Fruit fly (Drosophila melanogaster) whole organism, embryonic: ENCODE results near the gene CG44838.

Experiments used
- CG10147 ChIP-seq: fragments of 200-800 bp; sonication (Bioruptor generic); optimal IDR thresholded peaks from 2 replicates; lab custom pipeline; 2019; ENCODE audit warnings: missing biosample characterization, mild to moderate bottlenecking, missing genetic modification characterization, moderate library complexity
- CG1233 ChIP-seq: fragments of 200-800 bp; sonication (Bioruptor generic); optimal IDR thresholded peaks from 4 replicates; lab custom pipeline; 2018; ENCODE audit warnings: missing biosample characterization, mild to moderate bottlenecking, missing genetic modification characterization
- CG12769 ChIP-seq: fragments of 200-800 bp; sonication (Bioruptor generic); optimal IDR thresholded peaks from 2 replicates; lab custom pipeline; 2019; ENCODE audit warnings: missing biosample characterization, mild to moderate bottlenecking, missing genetic modification characterization, moderate library complexity
- CG13287 ChIP-seq: fragments of 200-800 bp; sonication (Bioruptor generic); IDR thresholded peaks from 2 replicates; pipeline ENCODE4 v1.3.6; 2022; ENCODE audit warnings: missing biosample characterization, missing genetic modification characterization; ENCODE audit not compliant: partially characterized antibody
- CG13296 ChIP-seq: fragments of 200-800 bp; sonication (Bioruptor generic); optimal IDR thresholded peaks from 3 replicates; lab custom pipeline; 2018; ENCODE audit warnings: missing biosample characterization, mild to moderate bottlenecking, missing genetic modification characterization
- CG14710 ChIP-seq: fragments of 200-800 bp; sonication (Bioruptor generic); optimal IDR thresholded peaks from 3 replicates; lab custom pipeline; 2019; ENCODE audit warnings: missing biosample characterization, mild to moderate bottlenecking, missing genetic modification characterization, moderate library complexity
- CG14860 ChIP-seq: fragments of 200-800 bp; sonication (Bioruptor generic); IDR thresholded peaks from 3 replicates; pipeline ENCODE4 v1.3.6; 2022; ENCODE audit warnings: missing biosample characterization, missing genetic modification characterization; ENCODE audit not compliant: partially characterized antibody
- CG15269 ChIP-seq: fragments of 200-800 bp; sonication (Bioruptor generic); optimal IDR thresholded peaks from 2 replicates; lab custom pipeline; 2018; ENCODE audit warnings: missing biosample characterization, mild to moderate bottlenecking, missing genetic modification characterization, moderate library complexity
- CG15601 ChIP-seq: fragments of 200-800 bp; sonication (Bioruptor generic); optimal IDR thresholded peaks from 3 replicates; lab custom pipeline; 2019; ENCODE audit warnings: missing biosample characterization, mild to moderate bottlenecking, missing genetic modification characterization, moderate library complexity
- CG30403 ChIP-seq: fragments of 200-800 bp; sonication (Bioruptor generic); optimal IDR thresholded peaks from 3 replicates; lab custom pipeline; 2016; ENCODE audit warnings: missing biosample characterization, missing genetic modification characterization
- CG3065 ChIP-seq: fragments of 200-800 bp; sonication (Bioruptor generic); optimal IDR thresholded peaks from 2 replicates; lab custom pipeline; 2016; ENCODE audit warnings: missing biosample characterization, missing genetic modification characterization
- CG3847 ChIP-seq: fragments of 200-800 bp; sonication (Bioruptor generic); IDR thresholded peaks from 2 replicates; pipeline ENCODE4 v1.3.6; 2022; ENCODE audit warnings: missing biosample characterization, missing genetic modification characterization
- CG4424 ChIP-seq: fragments of 200-800 bp; sonication (Bioruptor generic); optimal IDR thresholded peaks from 3 replicates; lab custom pipeline; 2016; ENCODE audit warnings: missing biosample characterization, missing genetic modification characterization
- CG4730 ChIP-seq: fragments of 200-800 bp; sonication (Bioruptor generic); IDR thresholded peaks from 2 replicates; pipeline ENCODE4 v1.3.6; 2022; ENCODE audit warnings: missing biosample characterization, missing genetic modification characterization
- CG7987 ChIP-seq: fragments of 200-800 bp; sonication (Bioruptor generic); optimal IDR thresholded peaks from 2 replicates; lab custom pipeline; 2018; ENCODE audit warnings: missing biosample characterization, mild to moderate bottlenecking, missing genetic modification characterization, moderate library complexity
- CG8765 ChIP-seq: fragments of 200-800 bp; sonication (Bioruptor generic); IDR thresholded peaks from 2 replicates; pipeline ENCODE4 v1.3.6; 2022; ENCODE audit warnings: missing biosample characterization, missing genetic modification characterization
- CG9797 ChIP-seq: fragments of 200-800 bp; sonication (Bioruptor generic); optimal IDR thresholded peaks from 3 replicates; lab custom pipeline; 2018; ENCODE audit warnings: missing biosample characterization, mild to moderate bottlenecking, missing genetic modification characterization
- CG9876 ChIP-seq: fragments of 200-800 bp; sonication (Bioruptor generic); optimal IDR thresholded peaks from 2 replicates; lab custom pipeline; 2016; ENCODE audit warnings: missing biosample characterization, missing genetic modification characterization
- Camta ChIP-seq: fragments of 200-800 bp; sonication (Bioruptor generic); optimal IDR thresholded peaks from 2 replicates; lab custom pipeline; 2016; ENCODE audit warnings: missing biosample characterization, missing genetic modification characterization
- Deaf1 ChIP-seq: fragments of 200-800 bp; optimal IDR thresholded peaks from 3 replicates; lab custom pipeline; 2019; ENCODE audit warnings: missing biosample characterization, mild to moderate bottlenecking, missing genetic modification characterization, moderate library complexity
- E2f1 ChIP-seq: fragments of 200-800 bp; sonication (Bioruptor generic); IDR thresholded peaks from 2 replicates; pipeline ENCODE4 v1.3.6; 2022; ENCODE audit warnings: missing biosample characterization, missing genetic modification characterization
- Gug ChIP-seq: fragments of 200-800 bp; sonication (Bioruptor generic); IDR thresholded peaks from 4 replicates; pipeline ENCODE4 v1.3.6; 2022; ENCODE audit warnings: missing biosample characterization, missing genetic modification characterization
- HmgZ ChIP-seq: fragments of 200-800 bp; sonication (Bioruptor generic); optimal IDR thresholded peaks from 2 replicates; lab custom pipeline; 2018; ENCODE audit warnings: missing biosample characterization, mild to moderate bottlenecking, missing genetic modification characterization
- Nf-YA ChIP-seq: fragments of 200-800 bp; sonication (Bioruptor generic); IDR thresholded peaks from 2 replicates; pipeline ENCODE4 v1.3.6; 2022; ENCODE audit warnings: missing biosample characterization, missing genetic modification characterization
- Side ChIP-seq: fragments of 200-800 bp; sonication (Bioruptor generic); optimal IDR thresholded peaks from 2 replicates; lab custom pipeline; 2016; ENCODE audit warnings: missing biosample characterization, missing genetic modification characterization
- Sin3A ChIP-seq: fragments of >200 bp; optimal IDR thresholded peaks from 2 replicates; lab custom pipeline; 2018
- Stat92E ChIP-seq, 3 experiments: fragments of >200 bp in 2 of 3; fragments of 200-800 bp in 1 of 3; sonication (Bioruptor generic) in 1 of 3; optimal IDR thresholded peaks; 2 replicates each; lab custom pipeline; 2017 to 2019; ENCODE audit warnings: missing biosample characterization in 3 of 3, missing genetic modification characterization in 3 of 3, mild to moderate bottlenecking in 1 of 3, moderate library complexity in 1 of 3
- abd-A ChIP-seq: fragments of 200-800 bp; sonication (Bioruptor generic); optimal IDR thresholded peaks from 3 replicates; lab custom pipeline; 2019; ENCODE audit warnings: missing biosample characterization, mild to moderate bottlenecking, missing genetic modification characterization, moderate library complexity
- al ChIP-seq: fragments of 200-800 bp; sonication (Bioruptor generic); IDR thresholded peaks from 2 replicates; pipeline ENCODE4 v1.3.6; 2022; ENCODE audit warnings: missing biosample characterization, missing genetic modification characterization
- chif ChIP-seq, 2 experiments: fragments of 200-800 bp; sonication (Bioruptor generic); optimal IDR thresholded peaks; 3 replicates each; lab custom pipeline; 2016; ENCODE audit warnings: missing biosample characterization in 2 of 2, missing genetic modification characterization in 2 of 2
- corto ChIP-seq: fragments of 200-800 bp; sonication (Bioruptor generic); optimal IDR thresholded peaks from 2 replicates; lab custom pipeline; 2016; ENCODE audit warnings: missing biosample characterization, mild to moderate bottlenecking, missing genetic modification characterization, moderate library complexity
- croc ChIP-seq: fragments of 200-800 bp; sonication (Bioruptor generic); conservative IDR thresholded peaks from 3 replicates; pipeline ENCODE4 v1.3.6; 2022; ENCODE audit warnings: missing biosample characterization, missing genetic modification characterization
- crp ChIP-seq, 2 experiments: fragments of 200-800 bp; sonication (Bioruptor generic); optimal IDR thresholded peaks; 2 replicates in 1 of 2; 3 replicates in 1 of 2; lab custom pipeline; 2017; ENCODE audit warnings: missing biosample characterization in 2 of 2, missing genetic modification characterization in 2 of 2, mild to moderate bottlenecking in 1 of 2, moderate library complexity in 1 of 2
- dysf ChIP-seq: fragments of 200-800 bp; sonication (Bioruptor generic); IDR thresholded peaks from 3 replicates; pipeline ENCODE4 v1.3.6; 2022; ENCODE audit warnings: missing biosample characterization, missing genetic modification characterization
- exex ChIP-seq: fragments of 200-800 bp; sonication (Bioruptor generic); optimal IDR thresholded peaks from 4 replicates; lab custom pipeline; 2018; ENCODE audit warnings: missing biosample characterization, mild to moderate bottlenecking, missing genetic modification characterization, moderate library complexity
- fd3F ChIP-seq: fragments of 200-800 bp; sonication (Bioruptor generic); optimal IDR thresholded peaks from 2 replicates; lab custom pipeline; 2018; ENCODE audit warnings: missing biosample characterization, mild to moderate bottlenecking, missing genetic modification characterization, moderate library complexity
- fd96Cb ChIP-seq: fragments of 200-800 bp; sonication (Bioruptor generic); optimal IDR thresholded peaks from 2 replicates; lab custom pipeline; 2018; ENCODE audit warnings: missing biosample characterization, mild to moderate bottlenecking, missing genetic modification characterization, moderate library complexity
- fu2 ChIP-seq: fragments of 200-800 bp; sonication (Bioruptor generic); optimal IDR thresholded peaks from 2 replicates; lab custom pipeline; 2016; ENCODE audit warnings: missing biosample characterization, missing genetic modification characterization
- ind ChIP-seq: fragments of 200-800 bp; sonication (Bioruptor generic); optimal IDR thresholded peaks from 3 replicates; lab custom pipeline; 2016; ENCODE audit warnings: missing biosample characterization, missing genetic modification characterization
- klu ChIP-seq: fragments of 200-800 bp; sonication (Bioruptor generic); IDR thresholded peaks from 2 replicates; pipeline ENCODE4 v1.3.6; 2022; ENCODE audit warnings: missing biosample characterization, missing genetic modification characterization
- onecut ChIP-seq: fragments of 200-800 bp; sonication (Bioruptor generic); IDR thresholded peaks from 2 replicates; pipeline ENCODE4 v1.3.6; 2022; ENCODE audit warnings: missing biosample characterization, missing genetic modification characterization
- org-1 ChIP-seq: fragments of 200-800 bp; sonication (Bioruptor generic); optimal IDR thresholded peaks from 2 replicates; lab custom pipeline; 2017; ENCODE audit warnings: missing biosample characterization, missing genetic modification characterization
- peb ChIP-seq: fragments of 200-800 bp; sonication (Bioruptor generic); IDR thresholded peaks from 2 replicates; pipeline ENCODE4 v1.3.6; 2022; ENCODE audit warnings: missing biosample characterization, missing genetic modification characterization
- pho ChIP-seq: fragments of 200-800 bp; sonication (Bioruptor generic); optimal IDR thresholded peaks from 2 replicates; lab custom pipeline; 2016; ENCODE audit warnings: missing biosample characterization, missing genetic modification characterization
- sc ChIP-seq, 3 experiments: fragments of >200 bp in 2 of 3; fragments of 200-800 bp in 1 of 3; sonication (Bioruptor generic) in 1 of 3; optimal IDR thresholded peaks; 2 replicates in 2 of 3; 3 replicates in 1 of 3; lab custom pipeline; 2017; ENCODE audit warnings: mild to moderate bottlenecking in 1 of 3, missing biosample characterization in 1 of 3, missing genetic modification characterization in 1 of 3, missing genetic modification reagents in 1 of 3
- sd ChIP-seq: fragments of 200-800 bp; sonication (Bioruptor generic); optimal IDR thresholded peaks from 3 replicates; lab custom pipeline; 2018; ENCODE audit warnings: missing biosample characterization, mild to moderate bottlenecking, missing genetic modification characterization, moderate library complexity
- seq ChIP-seq: fragments of 200-800 bp; sonication (Bioruptor generic); IDR thresholded peaks from 2 replicates; pipeline ENCODE4 v1.3.6; 2022; ENCODE audit warnings: missing biosample characterization, missing genetic modification characterization
- slou ChIP-seq: fragments of 200-800 bp; sonication (Bioruptor generic); optimal IDR thresholded peaks from 3 replicates; lab custom pipeline; 2016; ENCODE audit warnings: missing biosample characterization, missing genetic modification characterization
- tin ChIP-seq: fragments of 200-800 bp; sonication (Bioruptor generic); optimal IDR thresholded peaks from 3 replicates; lab custom pipeline; 2016; ENCODE audit warnings: missing biosample characterization, missing genetic modification characterization
- tup ChIP-seq: fragments of 200-800 bp; sonication (Bioruptor generic); optimal IDR thresholded peaks from 2 replicates; lab custom pipeline; 2016; ENCODE audit warnings: missing biosample characterization, mild to moderate bottlenecking, missing genetic modification characterization, moderate library complexity
- zfh2 ChIP-seq: fragments of 200-800 bp; sonication (Bioruptor generic); optimal IDR thresholded peaks from 2 replicates; lab custom pipeline; 2016; ENCODE audit warnings: missing biosample characterization, missing genetic modification characterization

Gene CG44838

DNA sequence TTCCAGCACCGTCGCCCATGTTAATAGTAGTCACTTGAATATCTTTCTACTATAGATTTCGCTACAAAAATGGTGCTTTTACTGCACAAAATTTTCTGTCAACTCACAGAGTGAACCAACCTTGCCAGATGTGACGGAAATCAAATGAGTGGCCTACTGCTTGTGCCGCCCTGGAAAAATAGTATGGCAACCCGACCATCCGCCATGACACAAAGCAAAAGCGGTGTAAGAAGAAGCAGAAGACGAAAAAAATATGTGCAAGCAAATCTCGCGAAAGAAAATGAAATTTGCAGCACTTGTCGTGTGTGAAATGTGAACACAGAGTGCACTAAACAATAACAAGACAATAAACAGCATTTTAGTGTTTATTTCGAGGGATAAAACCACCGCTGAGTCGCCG is 16.0 kb downstream of the CG44838 start, which contains the start of the genes Uch-L5 and Jarid2 (continued):
- peak; percentile 23 for TF ChIP-seq CG1233 (GFP tag; lab: Kevin White, UChicago)
- TF ChIP-seq CG15601 (tag; lab: Kevin White, UChicago), result peak; percentile 22
- no peak for TF ChIP-seq exex (tag; lab: Kevin White, UChicago)
- peak; percentile 63 for TF ChIP-seq ind (GFP tag; lab: Kevin White, UChicago)
- TF ChIP-seq CG10147 (GFP tag; lab: Kevin White, UChicago), result no peak
- peak; percentile 41; the same call in 1 of the 4 replicates for TF ChIP-seq Gug (GFP tag; lab: Robert Waterston, UW)
- no peak for TF ChIP-seq E2f1
- TF ChIP-seq klu, result no peak
- TF ChIP-seq CG3847 (GFP tag; lab: Robert Waterston, UW), result peak; percentile 86
- TF ChIP-seq CG4424 (GFP tag; lab: Kevin White, UChicago), result peak; percentile 28
- peak; percentile 41 for TF ChIP-seq CG13296 (GFP tag; lab: Kevin White, UChicago)
- peak; percentile 51 for TF ChIP-seq pho (GFP tag; lab: Kevin White, UChicago)
- TF ChIP-seq croc (GFP tag; lab: Robert Waterston, UW), result no peak
- peak; percentile 9 for TF ChIP-seq CG9876 (GFP tag; lab: Kevin White, UChicago)
- TF ChIP-seq Deaf1 (tag; lab: Kevin White, UChicago), result peak; percentile 10
- TF ChIP-seq chif (GFP tag; optimal IDR thresholded peaks at IDR 0.05; lab: Kevin White, UChicago), result peak; percentile 33 to 38
- TF ChIP-seq CG12769 (tag; lab: Kevin White, UChicago), result no peak
- peak; percentile 60 for TF ChIP-seq CG9797
- TF ChIP-seq CG3065 (GFP tag; lab: Kevin White, UChicago), result no peak
- no peak for TF ChIP-seq CG14860 (GFP tag; lab: Robert Waterston, UW)
- TF ChIP-seq fd3F, result no peak
- TF ChIP-seq Side (GFP tag; lab: Kevin White, UChicago), result peak; percentile 58
- TF ChIP-seq Nf-YA (GFP tag; lab: Robert Waterston, UW), result no peak
- TF ChIP-seq CG14710, result peak; percentile 68
- no peak for TF ChIP-seq org-1 (GFP tag; lab: Kevin White, UChicago)
- peak; percentile 72 for TF ChIP-seq CG7987 (GFP tag; lab: Kevin White, UChicago)
- peak; percentile 33; the same call in 1 of the 2 replicates for TF ChIP-seq CG13287 (GFP tag; lab: Robert Waterston, UW)
- TF ChIP-seq al (GFP tag; lab: Robert Waterston, UW), result no peak
- peak in 1 of 3 experiments; percentile 42 for TF ChIP-seq Stat92E (GFP tag; optimal IDR thresholded peaks at IDR 0.05; lab: Kevin White, UChicago)
- peak; percentile 55 for TF ChIP-seq Camta
- no peak for TF ChIP-seq peb (GFP tag; lab: Robert Waterston, UW)
- TF ChIP-seq CG15269 (tag; lab: Kevin White, UChicago), result no peak
- TF ChIP-seq corto, result no peak
- TF ChIP-seq slou, result no peak
- peak; percentile 56 for TF ChIP-seq fu2 (GFP tag; lab: Kevin White, UChicago)
- no peak for TF ChIP-seq tup (GFP tag; lab: Kevin White, UChicago)
- TF ChIP-seq zfh2 (GFP tag; lab: Kevin White, UChicago), result peak; percentile 72
- peak; percentile 41; the same call in 2 of the 3 replicates for TF ChIP-seq dysf
- peak in 1 of 2 experiments; percentile 27 for TF ChIP-seq crp (GFP tag; optimal IDR thresholded peaks at IDR 0.05; lab: Kevin White, UChicago)
- TF ChIP-seq tin (GFP tag; lab: Kevin White, UChicago), result peak; percentile 42
- no peak for TF ChIP-seq fd96Cb (tag; lab: Kevin White, UChicago)
- TF ChIP-seq CG30403, result peak; percentile 51
- TF ChIP-seq Sin3A (lab: Kevin White, UChicago), result peak; percentile 79
- TF ChIP-seq sd, result no peak
- no peak for TF ChIP-seq abd-A (tag; lab: Kevin White, UChicago)
- TF ChIP-seq CG8765, result no peak
- no peak for TF ChIP-seq sc (optimal IDR thresholded peaks at IDR 0.05; lab: Kevin White, UChicago)
- TF ChIP-seq sc (GFP tag; optimal IDR thresholded peaks at IDR 0.05; lab: Kevin White, UChicago), result no peak
- TF ChIP-seq onecut, result peak; percentile 31
- peak; percentile 63 for TF ChIP-seq HmgZ
- no peak for TF ChIP-seq seq (GFP tag; lab: Robert Waterston, UW)
- no peak for TF ChIP-seq CG4730 (GFP tag; lab: Robert Waterston, UW)
